Worm (Caenorhabditis elegans): ENCODE data around the gene npr-10.

Gene npr-10

ce11 chrX:12975595-12976089 is 56.9 kb downstream of the npr-10 start, which contains the start of gene ppk-3 (continued):
- TF ChIP-seq ceh-79 (tag; optimal IDR thresholded peaks at IDR 0.05) (no peak), mcd-1 (GFP tag; IDR thresholded peaks at IDR 0.05) (peak; percentile 97), rpc-1 (optimal IDR thresholded peaks at IDR 0.05) (no peak), rpc-1 (tag; optimal IDR thresholded peaks at IDR 0.05) (no peak), lsl-1 (GFP tag; optimal IDR thresholded peaks at IDR 0.05) (no peak), Y95B8A.8 (GFP tag; IDR thresholded peaks at IDR 0.05) (no peak), die-1 (tag; optimal IDR thresholded peaks at IDR 0.05) (no peak), egl-18 (GFP tag; IDR thresholded peaks at IDR 0.05) (no peak), gei-17 (GFP tag; optimal IDR thresholded peaks at IDR 0.05) (peak; percentile 10), nhr-27 (tag; optimal IDR thresholded peaks at IDR 0.05) (no peak), zim-3 (tag; optimal IDR thresholded peaks at IDR 0.05) (no peak), cebp-1 (GFP tag; IDR thresholded peaks at IDR 0.05) (peak; percentile 36; the same call in 1 of the 2 replicates), cebp-1 (tag; optimal IDR thresholded peaks at IDR 0.05) (peak; percentile 92), nhr-80 (tag; optimal IDR thresholded peaks at IDR 0.05) (peak; percentile 22), ets-4 (GFP tag; optimal IDR thresholded peaks at IDR 0.05) (no peak), fkh-3 (tag; optimal IDR thresholded peaks at IDR 0.05) (no peak), sptf-2 (GFP tag; optimal IDR thresholded peaks at IDR 0.05) (no peak), hmg-1.2 (GFP tag; IDR thresholded peaks at IDR 0.05) (peak; percentile 92), madf-6 (GFP tag; IDR thresholded peaks at IDR 0.05) (peak; percentile 30; the same call in 1 of the 2 replicates), Y79H2A.3 (GFP tag; conservative IDR thresholded peaks at IDR 0.05) (no peak), lin-26 (GFP tag; IDR thresholded peaks at IDR 0.05) (0 out of 2 replicates have a peak, but pooled peaks have one; percentile 56), madf-10 (tag; optimal IDR thresholded peaks at IDR 0.05) (no peak), hlh-12 (tag; optimal IDR thresholded peaks at IDR 0.05) (no peak), snpc-1.3 (tag; optimal IDR thresholded peaks at IDR 0.05; ENCODE audit: insufficient read depth) (no peak), B0019.2 (GFP tag; conservative IDR thresholded peaks at IDR 0.05) (no peak), B0336.3 (GFP tag; IDR thresholded peaks at IDR 0.05) (0 out of 2 replicates have a peak, but pooled peaks have one; percentile 28), pha-4 (tag; optimal IDR thresholded peaks at IDR 0.05) (no peak), ceh-27 (GFP tag; optimal IDR thresholded peaks at IDR 0.05) (peak; percentile 37), ceh-91 (GFP tag; IDR thresholded peaks at IDR 0.05) (no peak), egrh-3 (GFP tag; IDR thresholded peaks at IDR 0.05) (no peak), F57C9.4 (tag; optimal IDR thresholded peaks at IDR 0.05) (no peak), pbrm-1 (GFP tag; IDR thresholded peaks at IDR 0.05) (0 out of 2 replicates have a peak, but pooled peaks have one; percentile 32), Y56A3A.18 (GFP tag; IDR thresholded peaks at IDR 0.05) (no peak), him-1 (tag; optimal IDR thresholded peaks at IDR 0.05) (no peak), C17E4.6 (GFP tag; IDR thresholded peaks at IDR 0.05) (no peak), attf-3 (GFP tag; conservative IDR thresholded peaks at IDR 0.05) (0 out of 2 replicates have a peak, but pooled peaks have one; percentile 12), madf-8 (GFP tag; conservative IDR thresholded peaks at IDR 0.05) (no peak), F33H1.4 (GFP tag; IDR thresholded peaks at IDR 0.05) (no peak), dox-1 (GFP tag; IDR thresholded peaks at IDR 0.05) (peak; percentile 72), ztf-6 (GFP tag; IDR thresholded peaks at IDR 0.05) (0 out of 2 replicates have a peak, but pooled peaks have one; percentile 58), bed-1 (GFP tag; IDR thresholded peaks at IDR 0.05) (no peak), atf-7 (tag; optimal IDR thresholded peaks at IDR 0.05) (no peak), akir-1 (GFP tag; optimal IDR thresholded peaks at IDR 0.05) (no peak), F37B4.10 (GFP tag; IDR thresholded peaks at IDR 0.05) (no peak), efl-1 (GFP tag; optimal IDR thresholded peaks at IDR 0.05) (peak; percentile 62), lin-40 (tag; optimal IDR thresholded peaks at IDR 0.05) (peak; percentile 67), F49E8.2 (tag; optimal IDR thresholded peaks at IDR 0.05; ENCODE audit: insufficient read depth) (no peak), hsf-1 (GFP tag; IDR thresholded peaks at IDR 0.05) (no peak), T07F8.4 (tag; optimal IDR thresholded peaks at IDR 0.05) (no peak)
